Worm (Caenorhabditis elegans): ENCODE measurements around the gene D1044.1.

- TF ChIP-seq unc-62 (GFP tag; optimal IDR thresholded peaks at IDR 0.05), result no peak
- no peak for TF ChIP-seq nhr-12 (tag; optimal IDR thresholded peaks at IDR 0.05)
- TF ChIP-seq egl-27 (tag; optimal IDR thresholded peaks at IDR 0.05), result no peak
- TF ChIP-seq nhr-77 (tag; optimal IDR thresholded peaks at IDR 0.05), result no peak
Observed at ce11 chrIII:5503669-5504068, 40.4 kb upstream of the D1044.1 start.
